Worm (Caenorhabditis elegans) whole organism, early embryonic: Measurements from ENCODE around the gene F18F11.4.

Source experiments
- B0310.2 ChIP-seq: sonication (generic microtip); optimal IDR thresholded peaks from 2 replicates; lab custom pipeline; 2016; ENCODE audit warnings: mild to moderate bottlenecking, missing genetic modification characterization, missing compliant biosample characterization
- F13C5.2 ChIP-seq: sonication (generic microtip); optimal IDR thresholded peaks from 2 replicates; lab custom pipeline; 2017; ENCODE audit warnings: mild to moderate bottlenecking, missing genetic modification characterization, inconsistent platforms, missing compliant biosample characterization
- aly-1 ChIP-seq: sonication (generic microtip); optimal IDR thresholded peaks from 2 replicates; lab custom pipeline; 2016; ENCODE audit warnings: missing genetic modification characterization, missing compliant biosample characterization
- ama-1 ChIP-seq: fragments of 150-350 bp; optimal IDR thresholded peaks from 2 replicates; lab custom pipeline; 2014
- ceh-13 ChIP-seq: fragments of 200-800 bp; sonication (Bioruptor generic); optimal IDR thresholded peaks from 2 replicates; lab custom pipeline; 2018; ENCODE audit warnings: mild to moderate bottlenecking, missing genetic modification characterization, missing compliant biosample characterization
- ceh-36 ChIP-seq: sonication (generic microtip); optimal IDR thresholded peaks from 2 replicates; lab custom pipeline; 2016; ENCODE audit warnings: missing genetic modification characterization, inconsistent platforms, missing compliant biosample characterization
- ets-7 ChIP-seq: sonication (generic microtip); optimal IDR thresholded peaks from 2 replicates; lab custom pipeline; 2016; ENCODE audit warnings: missing genotype, missing genetic modification characterization, missing compliant biosample characterization
- flt-1 ChIP-seq: fragments of 200-800 bp; sonication (Bioruptor generic); IDR thresholded peaks from 2 replicates; pipeline ENCODE4 v1.3.6; 2022; ENCODE audit warnings: missing genetic modification characterization, missing compliant biosample characterization
- hmbx-1 ChIP-seq: sonication (generic microtip); optimal IDR thresholded peaks from 2 replicates; lab custom pipeline; 2016; ENCODE audit warnings: mild to moderate bottlenecking, missing genetic modification characterization, missing compliant biosample characterization
- hmg-4 ChIP-seq: fragments of 200-800 bp; sonication (Bioruptor generic); optimal IDR thresholded peaks from 2 replicates; lab custom pipeline; 2018; ENCODE audit warnings: mild to moderate bottlenecking, missing genetic modification characterization, missing compliant biosample characterization
- hnd-1 ChIP-seq: sonication (generic microtip); optimal IDR thresholded peaks from 2 replicates; lab custom pipeline; 2016; ENCODE audit warnings: missing genetic modification characterization, missing compliant biosample characterization
- pes-1 ChIP-seq: fragments of 200-800 bp; sonication (Bioruptor generic); IDR thresholded peaks from 2 replicates; pipeline ENCODE4 v1.3.6; 2022; ENCODE audit warnings: missing genetic modification reagents, missing genetic modification characterization, missing compliant biosample characterization
- scrt-1 ChIP-seq: fragments of 200-800 bp; sonication (Bioruptor generic); IDR thresholded peaks from 2 replicates; pipeline ENCODE4 v1.3.6; 2022; ENCODE audit warnings: missing genetic modification characterization, missing compliant biosample characterization
- sea-1 ChIP-seq: fragments of 200-800 bp; sonication (Bioruptor generic); conservative IDR thresholded peaks from 2 replicates; pipeline ENCODE4 v1.3.6; 2022; ENCODE audit warnings: missing genetic modification characterization, missing compliant biosample characterization
- tbx-11 ChIP-seq: fragments of 200-800 bp; sonication (Bioruptor generic); IDR thresholded peaks from 2 replicates; pipeline ENCODE4 v1.3.6; 2022; ENCODE audit warnings: missing genetic modification characterization, missing compliant biosample characterization
- tbx-37 ChIP-seq: fragments of 200-800 bp; sonication (Bioruptor generic); conservative IDR thresholded peaks from 2 replicates; pipeline ENCODE4 v1.3.6; 2022; ENCODE audit warnings: missing genetic modification reagents, missing genetic modification characterization, missing compliant biosample characterization
- tra-4 ChIP-seq: sonication (generic microtip); optimal IDR thresholded peaks from 2 replicates; lab custom pipeline; 2017; ENCODE audit warnings: missing genetic modification characterization, missing compliant biosample characterization

F18F11.4 gene

ce11 chrIV:338192-338831 lies 7.7 kb downstream of the F18F11.4 start:
- TF ChIP-seq hmg-4 (GFP tag; lab: Kevin White, UChicago) = no peak

ce11 chrIV:339508-339907 lies 8.9 kb downstream of the F18F11.4 start, which contains the start of gene cdh-8:
Gene cdh-8, plus strand, starts transcription at chrIV:339808.
- TF ChIP-seq tbx-37 (no peak), ceh-13 (GFP tag; lab: Kevin White, UChicago) (no peak), ceh-36 (no peak), scrt-1 (GFP tag; lab: Robert Waterston, UW) (no peak), F13C5.2 (tag; lab: Kevin White, UChicago) (no peak), hmg-4 (GFP tag; lab: Kevin White, UChicago) (no peak), hmbx-1 (tag; lab: Kevin White, UChicago) (no peak), tra-4 (tag; lab: Kevin White, UChicago) (no peak), sea-1 (GFP tag; lab: Robert Waterston, UW) (no peak), hnd-1 (no peak), tbx-11 (no peak), aly-1 (tag; lab: Kevin White, UChicago) (no peak), B0310.2 (tag; lab: Kevin White, UChicago) (no peak), flt-1 (GFP tag; lab: Robert Waterston, UW) (no peak), ama-1 (lab: Kevin White, UChicago) (no peak), pes-1 (GFP tag; lab: Robert Waterston, UW) (no peak), ets-7 (tag; lab: Kevin White, UChicago) (no peak)

- TF ChIP-seq aly-1 (tag; lab: Kevin White, UChicago) = no peak
- TF ChIP-seq pes-1 (GFP tag; lab: Robert Waterston, UW) = no peak
- TF ChIP-seq hmbx-1 (tag; lab: Kevin White, UChicago) = no peak
- no peak for TF ChIP-seq F13C5.2 (tag; lab: Kevin White, UChicago)
- TF ChIP-seq scrt-1 (GFP tag; lab: Robert Waterston, UW) = no peak
- no peak for TF ChIP-seq tbx-11
- no peak for TF ChIP-seq ceh-13 (GFP tag; lab: Kevin White, UChicago)
- no peak for TF ChIP-seq B0310.2 (tag; lab: Kevin White, UChicago)
- TF ChIP-seq hnd-1 = no peak
- no peak for TF ChIP-seq ets-7 (tag; lab: Kevin White, UChicago)
- no peak for TF ChIP-seq ama-1 (lab: Kevin White, UChicago)
Observed at ce11 chrIV:343279-343678, 12.7 kb downstream of the F18F11.4 start.

- TF ChIP-seq scrt-1 (GFP tag; lab: Robert Waterston, UW) (no peak), tra-4 (tag; lab: Kevin White, UChicago) (no peak), aly-1 (tag; lab: Kevin White, UChicago) (no peak), hnd-1 (no peak), ceh-36 (no peak), ceh-13 (GFP tag; lab: Kevin White, UChicago) (no peak), ama-1 (lab: Kevin White, UChicago) (no peak), hmg-4 (GFP tag; lab: Kevin White, UChicago) (no peak), sea-1 (GFP tag; lab: Robert Waterston, UW) (no peak), tbx-37 (no peak), hmbx-1 (tag; lab: Kevin White, UChicago) (no peak), flt-1 (GFP tag; lab: Robert Waterston, UW) (no peak), B0310.2 (tag; lab: Kevin White, UChicago) (no peak), ets-7 (tag; lab: Kevin White, UChicago) (no peak), F13C5.2 (tag; lab: Kevin White, UChicago) (no peak), tbx-11 (no peak), pes-1 (GFP tag; lab: Robert Waterston, UW) (no peak)
Observed at ce11 chrIV:364983-365382, 34.4 kb downstream of the F18F11.4 start.

ce11 chrIV:366406-366805 lies 35.8 kb downstream of the F18F11.4 start:
- TF ChIP-seq ceh-36 = no peak

ce11 chrIV:372146-372789 lies 41.6 kb downstream of the F18F11.4 start:
- TF ChIP-seq F13C5.2 (tag; lab: Kevin White, UChicago) (peak; percentile 22), ceh-13 (GFP tag; lab: Kevin White, UChicago) (no peak), B0310.2 (tag; lab: Kevin White, UChicago) (no peak)

- no peak for TF ChIP-seq B0310.2 (tag; lab: Kevin White, UChicago)
Observed at ce11 chrIV:373963-374362, 43.3 kb downstream of the F18F11.4 start.

ce11 chrIV:375915-376314 lies 45.3 kb downstream of the F18F11.4 start, which contains the start of gene fln-1:
Gene fln-1, minus strand, starts transcription at chrIV:376015.
- TF ChIP-seq ceh-13 (GFP tag; lab: Kevin White, UChicago) (no peak), flt-1 (GFP tag; lab: Robert Waterston, UW) (no peak), hmbx-1 (tag; lab: Kevin White, UChicago) (no peak), aly-1 (tag; lab: Kevin White, UChicago) (no peak)
